Worm (Caenorhabditis elegans): Measurements from ENCODE around the gene C04A11.1.

Gene C04A11.1

ce11 chrX:13644884-13645283 lies 15.4 kb upstream of the C04A11.1 start:
- TF ChIP-seq pat-9 (tag; optimal IDR thresholded peaks at IDR 0.05) (no peak), fax-1 (tag; optimal IDR thresholded peaks at IDR 0.05) (no peak), lin-11 (tag; optimal IDR thresholded peaks at IDR 0.05) (no peak), T23F11.4 (GFP tag; optimal IDR thresholded peaks at IDR 0.05) (no peak), fkh-6 (tag; optimal IDR thresholded peaks at IDR 0.05) (no peak)

ce11 chrX:13646798-13647197 lies 13.5 kb upstream of the C04A11.1 start, which contains the start of gene acr-9:
Gene acr-9, minus strand, starts transcription at chrX:13646898.
- TF ChIP-seq tbx-2 (tag; optimal IDR thresholded peaks at IDR 0.05) (no peak), ceh-22 (tag; optimal IDR thresholded peaks at IDR 0.05) (no peak), C38D4.7 (GFP tag; optimal IDR thresholded peaks at IDR 0.05) (no peak), eyg-1 (tag; optimal IDR thresholded peaks at IDR 0.05) (no peak), hlh-30 (tag; optimal IDR thresholded peaks at IDR 0.05; ENCODE audit: insufficient read depth) (no peak), C08G9.2 (tag; optimal IDR thresholded peaks at IDR 0.05) (no peak), unc-86 (tag; optimal IDR thresholded peaks at IDR 0.05) (no peak), sox-2 (GFP tag; IDR thresholded peaks at IDR 0.05) (no peak), ceh-30 (tag; optimal IDR thresholded peaks at IDR 0.05) (no peak), elt-2 (tag; optimal IDR thresholded peaks at IDR 0.05) (no peak), pat-9 (tag; optimal IDR thresholded peaks at IDR 0.05) (no peak), nhr-232 (tag; optimal IDR thresholded peaks at IDR 0.05) (no peak), unc-42 (tag; optimal IDR thresholded peaks at IDR 0.05) (no peak), F13H6.1 (tag; optimal IDR thresholded peaks at IDR 0.05) (no peak), ceh-24 (tag; optimal IDR thresholded peaks at IDR 0.05) (no peak), pros-1 (tag; optimal IDR thresholded peaks at IDR 0.05) (no peak), sox-4 (tag; optimal IDR thresholded peaks at IDR 0.05) (no peak), pag-3 (tag; optimal IDR thresholded peaks at IDR 0.05; ENCODE audit: borderline replicate concordance) (no peak), mec-3 (tag; optimal IDR thresholded peaks at IDR 0.05; ENCODE audit: borderline replicate concordance) (no peak)

DNA sequence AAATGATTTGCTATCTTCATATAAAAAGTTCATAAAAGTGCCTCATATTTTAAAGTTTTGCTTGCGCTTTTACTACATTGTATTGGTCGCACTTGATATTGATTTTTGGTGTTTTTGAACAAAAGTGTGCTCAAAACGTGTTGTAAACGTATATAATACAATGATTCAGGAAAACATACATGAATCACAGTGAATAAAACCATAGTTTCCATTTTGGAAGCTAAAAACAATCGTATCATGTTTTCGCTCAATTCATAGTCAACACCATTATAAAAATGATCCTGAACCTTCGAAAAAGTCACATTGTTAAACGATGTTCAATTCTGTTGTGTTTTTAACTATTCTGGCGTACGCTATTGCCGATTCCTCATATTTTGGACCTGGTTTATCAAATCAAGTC lies 13.0 kb upstream of the C04A11.1 start, which contains the start of gene C40C9.3:
Gene C40C9.3 (plus strand): TSS at position 301 of the 400 bp plus-strand sequence.
- TF ChIP-seq ceh-24 (tag; optimal IDR thresholded peaks at IDR 0.05) (no peak), unc-42 (tag; optimal IDR thresholded peaks at IDR 0.05) (no peak), npax-4 (tag; optimal IDR thresholded peaks at IDR 0.05) (no peak), tbx-7 (tag; optimal IDR thresholded peaks at IDR 0.05) (no peak)

- TF ChIP-seq unc-42 (tag; optimal IDR thresholded peaks at IDR 0.05), result no peak
- TF ChIP-seq ets-4 (tag; optimal IDR thresholded peaks at IDR 0.05), result no peak
- no peak for TF ChIP-seq unc-3 (GFP tag; conservative IDR thresholded peaks at IDR 0.05)
- TF ChIP-seq unc-3 (tag; optimal IDR thresholded peaks at IDR 0.05), result no peak
- TF ChIP-seq lim-6 (tag; optimal IDR thresholded peaks at IDR 0.05), result no peak
- TF ChIP-seq ama-1 (optimal IDR thresholded peaks at IDR 0.05), result no peak
- no peak for TF ChIP-seq ceh-48 (tag; optimal IDR thresholded peaks at IDR 0.05)
- TF ChIP-seq T23F11.4 (GFP tag; optimal IDR thresholded peaks at IDR 0.05), result no peak
- no peak for TF ChIP-seq nhr-11 (tag; optimal IDR thresholded peaks at IDR 0.05)
Observed at ce11 chrX:13650799-13651198, 9.5 kb upstream of the C04A11.1 start, which contains the start of gene C40C9.4. Gene C40C9.4, plus strand, starts transcription at chrX:13651099.

ce11 chrX:13653573-13653972 lies 6.7 kb upstream of the C04A11.1 start:
- TF ChIP-seq ztf-16 (tag; optimal IDR thresholded peaks at IDR 0.05) (peak; percentile 36), pha-2 (tag; optimal IDR thresholded peaks at IDR 0.05) (peak; percentile 14), odd-2 (tag; optimal IDR thresholded peaks at IDR 0.05) (peak; percentile 26), hlh-6 (tag; optimal IDR thresholded peaks at IDR 0.05) (peak; percentile 63), ceh-48 (tag; optimal IDR thresholded peaks at IDR 0.05) (no peak), hlh-13 (GFP tag; optimal IDR thresholded peaks at IDR 0.05) (peak; percentile 41), nfya-1 (tag; optimal IDR thresholded peaks at IDR 0.05) (no peak), tbx-2 (tag; optimal IDR thresholded peaks at IDR 0.05) (peak; percentile 43), elt-2 (tag; optimal IDR thresholded peaks at IDR 0.05) (peak; percentile 53), unc-55 (GFP tag; optimal IDR thresholded peaks at IDR 0.05) (no peak), ref-2 (tag; optimal IDR thresholded peaks at IDR 0.05) (no peak), nhr-232 (tag; optimal IDR thresholded peaks at IDR 0.05) (peak; percentile 37), lin-11 (tag; optimal IDR thresholded peaks at IDR 0.05) (peak; percentile 25), C38D4.7 (GFP tag; optimal IDR thresholded peaks at IDR 0.05) (peak; percentile 21), sox-2 (GFP tag; IDR thresholded peaks at IDR 0.05) (peak; percentile 56; the same call in 1 of the 2 replicates), sox-4 (tag; optimal IDR thresholded peaks at IDR 0.05) (peak; percentile 26), pat-9 (tag; optimal IDR thresholded peaks at IDR 0.05) (peak; percentile 20), unc-86 (tag; optimal IDR thresholded peaks at IDR 0.05) (peak; percentile 46), T23F11.4 (GFP tag; optimal IDR thresholded peaks at IDR 0.05) (no peak), che-1 (tag; optimal IDR thresholded peaks at IDR 0.05) (peak; percentile 47), ceh-34 (tag; optimal IDR thresholded peaks at IDR 0.05) (no peak), sdc-2 (tag; optimal IDR thresholded peaks at IDR 0.05) (peak; percentile 54), dve-1 (tag; optimal IDR thresholded peaks at IDR 0.05) (no peak)

All from whole organism, late embryonic.